Worm (Caenorhabditis elegans) whole organism, early embryonic: Measurements from ENCODE around the gene fkh-9.

Experiments
- B0310.2 ChIP-seq: sonication (generic microtip); optimal IDR thresholded peaks from 2 replicates; lab custom pipeline; 2016; ENCODE audit warnings: mild to moderate bottlenecking, missing genetic modification characterization, missing compliant biosample characterization
- F13C5.2 ChIP-seq: sonication (generic microtip); optimal IDR thresholded peaks from 2 replicates; lab custom pipeline; 2017; ENCODE audit warnings: mild to moderate bottlenecking, missing genetic modification characterization, inconsistent platforms, missing compliant biosample characterization
- aly-1 ChIP-seq: sonication (generic microtip); optimal IDR thresholded peaks from 2 replicates; lab custom pipeline; 2016; ENCODE audit warnings: missing genetic modification characterization, missing compliant biosample characterization
- ama-1 ChIP-seq: fragments of 150-350 bp; optimal IDR thresholded peaks from 2 replicates; lab custom pipeline; 2014
- ceh-13 ChIP-seq: fragments of 200-800 bp; sonication (Bioruptor generic); optimal IDR thresholded peaks from 2 replicates; lab custom pipeline; 2018; ENCODE audit warnings: mild to moderate bottlenecking, missing genetic modification characterization, missing compliant biosample characterization
- ceh-36 ChIP-seq: sonication (generic microtip); optimal IDR thresholded peaks from 2 replicates; lab custom pipeline; 2016; ENCODE audit warnings: missing genetic modification characterization, inconsistent platforms, missing compliant biosample characterization
- ets-7 ChIP-seq: sonication (generic microtip); optimal IDR thresholded peaks from 2 replicates; lab custom pipeline; 2016; ENCODE audit warnings: missing genotype, missing genetic modification characterization, missing compliant biosample characterization
- flt-1 ChIP-seq: fragments of 200-800 bp; sonication (Bioruptor generic); IDR thresholded peaks from 2 replicates; pipeline ENCODE4 v1.3.6; 2022; ENCODE audit warnings: missing genetic modification characterization, missing compliant biosample characterization
- hmbx-1 ChIP-seq: sonication (generic microtip); optimal IDR thresholded peaks from 2 replicates; lab custom pipeline; 2016; ENCODE audit warnings: mild to moderate bottlenecking, missing genetic modification characterization, missing compliant biosample characterization
- hmg-4 ChIP-seq: fragments of 200-800 bp; sonication (Bioruptor generic); optimal IDR thresholded peaks from 2 replicates; lab custom pipeline; 2018; ENCODE audit warnings: mild to moderate bottlenecking, missing genetic modification characterization, missing compliant biosample characterization
- hnd-1 ChIP-seq: sonication (generic microtip); optimal IDR thresholded peaks from 2 replicates; lab custom pipeline; 2016; ENCODE audit warnings: missing genetic modification characterization, missing compliant biosample characterization
- pes-1 ChIP-seq: fragments of 200-800 bp; sonication (Bioruptor generic); IDR thresholded peaks from 2 replicates; pipeline ENCODE4 v1.3.6; 2022; ENCODE audit warnings: missing genetic modification reagents, missing genetic modification characterization, missing compliant biosample characterization
- scrt-1 ChIP-seq: fragments of 200-800 bp; sonication (Bioruptor generic); IDR thresholded peaks from 2 replicates; pipeline ENCODE4 v1.3.6; 2022; ENCODE audit warnings: missing genetic modification characterization, missing compliant biosample characterization
- sea-1 ChIP-seq: fragments of 200-800 bp; sonication (Bioruptor generic); conservative IDR thresholded peaks from 2 replicates; pipeline ENCODE4 v1.3.6; 2022; ENCODE audit warnings: missing genetic modification characterization, missing compliant biosample characterization
- tbx-11 ChIP-seq: fragments of 200-800 bp; sonication (Bioruptor generic); IDR thresholded peaks from 2 replicates; pipeline ENCODE4 v1.3.6; 2022; ENCODE audit warnings: missing genetic modification characterization, missing compliant biosample characterization
- tbx-37 ChIP-seq: fragments of 200-800 bp; sonication (Bioruptor generic); conservative IDR thresholded peaks from 2 replicates; pipeline ENCODE4 v1.3.6; 2022; ENCODE audit warnings: missing genetic modification reagents, missing genetic modification characterization, missing compliant biosample characterization
- tra-4 ChIP-seq: sonication (generic microtip); optimal IDR thresholded peaks from 2 replicates; lab custom pipeline; 2017; ENCODE audit warnings: missing genetic modification characterization, missing compliant biosample characterization

Gene fkh-9

DNA sequence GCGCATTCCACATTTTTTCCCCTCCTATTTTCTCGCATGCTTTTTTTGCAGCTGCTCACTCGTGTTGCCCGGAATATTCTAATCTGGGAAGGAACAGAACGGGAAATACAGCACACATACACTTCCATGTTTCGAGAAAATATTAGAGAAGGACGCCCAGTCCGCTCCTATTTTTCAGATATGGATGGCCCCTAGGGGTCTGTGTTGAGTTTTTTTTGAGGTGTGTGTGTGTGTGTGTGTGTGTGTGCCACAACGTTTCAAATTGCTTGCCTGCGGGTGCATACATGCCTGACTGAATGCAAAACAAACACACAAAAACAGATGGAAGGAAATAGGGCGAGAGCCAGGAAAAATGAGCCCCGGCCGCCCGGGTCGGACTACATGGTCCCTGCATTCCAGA is 5.2 kb downstream of the fkh-9 start:
- TF ChIP-seq sea-1 (GFP tag; lab: Robert Waterston, UW) = no peak
- TF ChIP-seq B0310.2 (tag; lab: Kevin White, UChicago) = no peak
- TF ChIP-seq scrt-1 (GFP tag; lab: Robert Waterston, UW) = 0 out of 2 replicates have a peak, but pooled peaks have one; percentile 27
- no peak for TF ChIP-seq hmbx-1

DNA sequence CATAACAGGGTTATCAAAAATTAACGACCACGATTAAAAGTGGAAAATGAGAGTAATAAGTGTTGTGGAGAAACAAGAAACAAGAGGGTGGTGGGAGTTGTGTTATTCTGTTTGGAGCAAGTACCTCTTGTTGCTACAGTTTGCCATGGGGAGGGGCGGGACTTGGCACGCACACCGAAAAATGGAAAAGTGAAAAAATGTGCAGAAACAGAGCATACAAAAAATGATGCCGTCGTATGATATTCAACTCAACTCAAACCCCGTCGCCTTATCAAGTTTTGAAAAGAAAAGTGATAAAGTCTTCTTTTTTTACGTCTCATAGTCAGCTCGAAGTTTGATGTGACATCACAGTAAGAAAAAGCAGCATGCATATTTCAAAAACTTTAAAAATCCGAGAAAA is 6.1 kb downstream of the fkh-9 start:
- TF ChIP-seq aly-1 (tag; lab: Kevin White, UChicago) = no peak
- no peak for TF ChIP-seq hnd-1 (tag; lab: Kevin White, UChicago)
- TF ChIP-seq ets-7 (tag; lab: Kevin White, UChicago) = no peak
- TF ChIP-seq ama-1 (lab: Kevin White, UChicago) = no peak
- TF ChIP-seq ceh-36 = no peak

DNA sequence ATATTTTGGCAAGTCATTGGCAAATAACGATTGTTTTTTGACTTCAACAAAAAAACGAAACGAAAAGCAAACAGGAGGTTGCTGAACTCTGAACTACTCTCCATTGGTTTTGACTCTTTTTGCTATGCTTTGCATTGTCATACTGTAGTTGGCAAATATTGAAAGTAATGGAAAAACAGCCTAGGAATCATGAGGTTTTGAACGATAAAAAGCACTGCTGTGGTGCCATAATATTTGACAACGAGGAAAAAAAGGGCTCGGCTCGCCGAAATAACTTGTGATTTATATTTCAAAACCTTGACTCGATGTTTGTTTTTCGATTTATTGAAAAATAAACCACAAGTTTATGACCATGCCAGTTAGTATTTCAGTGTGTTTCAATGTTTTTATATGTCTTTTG is 7.1 kb downstream of the fkh-9 start:
- TF ChIP-seq tbx-11 (GFP tag; lab: Robert Waterston, UW) (no peak), tra-4 (tag; lab: Kevin White, UChicago) (no peak), B0310.2 (tag; lab: Kevin White, UChicago) (no peak), ceh-36 (no peak), flt-1 (GFP tag; lab: Robert Waterston, UW) (no peak), tbx-37 (no peak), hmg-4 (no peak), hmbx-1 (no peak), scrt-1 (GFP tag; lab: Robert Waterston, UW) (no peak), aly-1 (tag; lab: Kevin White, UChicago) (no peak), pes-1 (GFP tag; lab: Robert Waterston, UW) (no peak), ama-1 (lab: Kevin White, UChicago) (no peak), hnd-1 (tag; lab: Kevin White, UChicago) (no peak)

DNA sequence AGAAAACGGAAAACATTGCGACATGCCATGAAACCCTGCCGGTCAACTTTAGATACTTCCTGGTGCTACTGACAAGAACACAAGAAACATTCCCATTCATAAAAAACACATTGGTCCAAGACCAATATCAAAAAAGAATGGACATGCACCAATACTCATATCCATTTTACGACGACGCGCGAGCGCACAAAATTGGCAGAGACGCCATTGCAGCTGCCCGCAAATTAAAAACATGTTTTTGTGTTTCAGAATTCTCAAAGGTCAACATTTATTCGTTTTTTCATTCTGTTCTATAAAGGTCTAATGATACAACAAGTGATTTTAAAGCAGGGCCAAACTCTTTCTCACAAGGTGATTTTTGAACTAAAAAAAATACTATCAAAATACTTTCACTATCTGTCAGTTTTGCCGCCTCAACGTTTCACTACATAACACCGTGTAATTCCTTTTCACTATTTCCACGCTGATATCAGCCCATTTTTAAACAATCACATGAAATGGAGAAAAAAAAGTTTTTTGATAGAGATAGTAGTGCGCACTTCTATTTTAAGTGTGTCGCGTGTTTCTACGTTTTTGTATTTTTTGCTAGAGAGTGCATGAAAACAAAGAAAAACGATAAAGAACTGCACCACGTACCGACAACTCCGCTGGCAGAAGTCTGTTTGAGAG is 7.8 kb downstream of the fkh-9 start:
- TF ChIP-seq tra-4 (tag; lab: Kevin White, UChicago) (no peak), hnd-1 (tag; lab: Kevin White, UChicago) (no peak), F13C5.2 (tag; lab: Kevin White, UChicago) (no peak), scrt-1 (GFP tag; lab: Robert Waterston, UW) (no peak), aly-1 (tag; lab: Kevin White, UChicago) (no peak), pes-1 (GFP tag; lab: Robert Waterston, UW) (no peak), tbx-37 (no peak), B0310.2 (tag; lab: Kevin White, UChicago) (no peak), sea-1 (GFP tag; lab: Robert Waterston, UW) (no peak), ceh-13 (no peak), hmg-4 (no peak), tbx-11 (GFP tag; lab: Robert Waterston, UW) (no peak), ceh-36 (no peak), flt-1 (GFP tag; lab: Robert Waterston, UW) (no peak)

DNA sequence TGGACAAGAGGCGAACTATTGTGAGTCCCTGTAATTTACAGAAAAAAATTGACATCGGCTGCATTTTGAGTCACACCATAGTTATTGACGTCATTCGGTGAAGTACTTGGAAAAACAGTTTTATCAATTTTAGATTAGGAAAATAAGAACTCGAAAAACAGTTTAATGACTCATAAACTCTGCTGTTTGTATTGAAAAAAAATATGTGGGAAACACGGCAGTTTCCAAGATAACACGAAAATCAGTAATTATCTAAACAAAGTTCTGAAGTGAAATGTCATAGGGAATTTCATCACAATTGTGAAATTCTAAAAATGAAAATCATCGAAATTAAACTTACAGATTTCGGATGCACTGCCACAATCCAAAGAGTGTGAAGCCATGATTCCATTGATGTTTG is 11.9 kb downstream of the fkh-9 start:
- TF ChIP-seq B0310.2 (tag; lab: Kevin White, UChicago) (no peak), ceh-36 (no peak), hmg-4 (no peak), tbx-11 (GFP tag; lab: Robert Waterston, UW) (no peak), sea-1 (GFP tag; lab: Robert Waterston, UW) (no peak), pes-1 (GFP tag; lab: Robert Waterston, UW) (no peak), ets-7 (tag; lab: Kevin White, UChicago) (no peak), hmbx-1 (no peak), ceh-13 (no peak), tbx-37 (no peak), tra-4 (tag; lab: Kevin White, UChicago) (no peak), ama-1 (lab: Kevin White, UChicago) (no peak)

DNA sequence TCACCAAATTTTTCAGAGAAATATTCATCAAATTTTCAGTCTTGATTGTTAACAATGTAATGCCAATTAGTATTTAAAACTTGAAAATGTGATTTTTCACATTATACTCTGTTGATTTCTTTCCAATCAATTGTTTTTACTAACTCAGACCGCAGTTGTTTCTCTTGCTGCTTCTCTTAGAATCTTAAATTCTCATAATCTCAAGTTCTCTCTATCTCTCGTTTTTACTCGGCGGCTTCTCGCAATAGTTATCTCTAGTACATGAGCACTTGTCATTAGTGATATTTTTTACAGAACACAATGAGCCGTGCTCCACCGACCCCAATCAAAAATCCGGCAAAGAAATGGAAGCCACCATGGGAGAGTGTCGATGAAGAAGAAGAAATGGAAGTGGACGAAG is 19.6 kb downstream of the fkh-9 start, which contains the start of gene F35A5.1:
Gene F35A5.1 (plus strand): TSS at position 301 of the 400 bp plus-strand sequence.
- TF ChIP-seq flt-1 (GFP tag; lab: Robert Waterston, UW) (no peak), hmg-4 (no peak), ceh-36 (no peak), B0310.2 (tag; lab: Kevin White, UChicago) (no peak), sea-1 (GFP tag; lab: Robert Waterston, UW) (no peak), scrt-1 (GFP tag; lab: Robert Waterston, UW) (no peak), tbx-37 (no peak), F13C5.2 (tag; lab: Kevin White, UChicago) (no peak), aly-1 (tag; lab: Kevin White, UChicago) (no peak), ceh-13 (no peak), tbx-11 (GFP tag; lab: Robert Waterston, UW) (no peak)

DNA sequence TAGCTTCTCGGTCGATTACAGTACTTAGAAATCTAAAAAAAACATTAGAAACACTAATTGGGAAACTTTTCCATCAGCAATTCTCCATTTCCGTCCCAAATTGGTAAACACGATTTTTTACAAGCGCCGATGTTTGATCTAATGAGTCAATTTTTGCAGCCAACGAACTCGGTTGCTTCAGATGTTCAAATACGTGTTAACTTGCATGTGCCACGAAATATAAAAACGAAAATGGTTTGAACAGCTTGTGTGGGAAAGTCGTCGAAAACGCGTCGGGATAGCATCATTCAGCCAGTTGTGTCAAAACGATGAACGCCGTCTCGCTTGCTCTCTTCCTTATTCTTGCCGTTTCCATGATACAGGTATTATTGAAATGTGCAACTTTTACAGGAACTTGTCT is 21.9 kb downstream of the fkh-9 start, which contains the start of gene F35A5.2:
Gene F35A5.2 (plus strand): TSS at position 301 of the 400 bp plus-strand sequence.
- TF ChIP-seq flt-1 (GFP tag; lab: Robert Waterston, UW) (no peak), ceh-13 (no peak), ama-1 (lab: Kevin White, UChicago) (no peak), F13C5.2 (tag; lab: Kevin White, UChicago) (no peak), ceh-36 (no peak), ets-7 (tag; lab: Kevin White, UChicago) (no peak), hmbx-1 (no peak), tbx-37 (no peak), pes-1 (GFP tag; lab: Robert Waterston, UW) (no peak), aly-1 (tag; lab: Kevin White, UChicago) (no peak), hnd-1 (tag; lab: Kevin White, UChicago) (no peak)

DNA sequence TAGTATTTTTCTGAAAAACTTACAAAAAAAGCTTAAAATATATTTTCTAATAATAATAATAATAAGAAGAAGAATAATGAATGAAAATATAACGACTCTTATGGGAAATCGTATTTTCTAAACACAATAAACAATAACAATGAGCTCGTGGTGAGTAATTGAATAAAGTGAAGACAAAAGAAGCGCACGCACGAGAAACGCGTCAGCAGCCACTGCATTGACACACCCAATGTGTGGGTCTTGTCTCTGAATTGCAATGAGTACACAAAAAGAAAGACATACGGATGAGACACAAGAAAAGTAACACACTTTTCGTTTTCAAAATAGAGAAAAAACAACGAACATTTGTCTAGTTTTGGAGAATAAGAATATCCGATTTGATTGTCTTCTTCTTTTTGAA is 23.4 kb downstream of the fkh-9 start, which contains the start of gene F35A5.8:
Gene F35A5.8 (minus strand): TSS at position 151 of the 400 bp plus-strand sequence.
- TF ChIP-seq ama-1 (lab: Kevin White, UChicago) (no peak), tbx-11 (GFP tag; lab: Robert Waterston, UW) (peak; percentile 62; the same call in 1 of the 2 replicates), hnd-1 (tag; lab: Kevin White, UChicago) (no peak), tra-4 (tag; lab: Kevin White, UChicago) (no peak), pes-1 (GFP tag; lab: Robert Waterston, UW) (no peak), tbx-37 (0 out of 2 replicates have a peak, but pooled peaks have one; percentile 16), aly-1 (tag; lab: Kevin White, UChicago) (no peak), F13C5.2 (tag; lab: Kevin White, UChicago) (peak; percentile 65), sea-1 (GFP tag; lab: Robert Waterston, UW) (no peak)
